Worm (Caenorhabditis elegans): ENCODE data around the gene lido-10.
"Not testable (repeated sequence)": the region's sequence is repeated elsewhere in the genome, so short reads cannot be mapped to it uniquely, and the experiment has no call there.

Gene lido-10

DNA sequence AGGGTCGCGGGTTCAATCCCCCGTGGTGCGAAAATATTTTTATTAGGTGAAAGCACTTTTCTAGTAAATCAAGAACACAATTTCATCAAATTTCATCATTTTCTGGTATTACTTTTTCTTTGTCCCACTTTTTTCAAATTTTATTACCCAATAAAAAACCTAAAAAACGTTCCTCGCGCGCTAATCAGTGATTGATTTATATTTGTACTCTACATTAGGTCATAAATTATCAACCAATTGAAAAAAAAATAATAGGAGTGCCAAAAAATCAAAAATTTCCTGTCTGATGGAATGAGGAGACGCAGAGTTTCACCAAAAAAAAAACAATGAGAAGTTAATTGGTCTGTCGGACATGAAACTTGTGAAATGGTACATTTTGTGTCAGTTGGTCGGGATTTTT lies 22.3 kb downstream of the lido-10 start (continued):
- TF ChIP-seq php-3 (GFP tag; IDR thresholded peaks at IDR 0.05), result peak; percentile 83
- TF ChIP-seq pha-4 (GFP tag; IDR thresholded peaks at IDR 0.05), result no peak
- no peak for TF ChIP-seq pha-4 (tag; optimal IDR thresholded peaks at IDR 0.05)
- no peak for TF ChIP-seq ztf-11 (tag; optimal IDR thresholded peaks at IDR 0.05)
- no peak for TF ChIP-seq daf-8 (GFP tag; IDR thresholded peaks at IDR 0.05)

DNA sequence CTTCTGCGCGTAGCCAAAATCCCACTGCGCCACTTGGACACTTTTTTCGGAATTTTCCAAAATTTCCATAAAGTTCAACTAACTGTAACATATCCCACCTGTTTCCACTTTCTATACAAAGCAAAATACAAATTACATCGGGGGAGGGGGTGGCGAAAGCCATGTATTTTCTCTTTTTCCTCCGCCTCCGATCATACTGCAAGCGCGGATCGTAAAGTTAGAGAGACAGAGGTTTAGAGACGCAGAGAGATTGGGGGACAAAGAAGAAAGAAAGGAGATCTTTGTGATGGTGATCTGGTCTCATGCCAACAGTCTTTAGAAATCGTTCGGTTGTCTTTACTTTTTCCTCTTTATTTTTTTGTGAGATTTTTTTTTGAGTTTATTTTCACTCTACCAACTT lies 26.0 kb downstream of the lido-10 start:
- TF ChIP-seq nhr-28 (tag; optimal IDR thresholded peaks at IDR 0.05), result peak; percentile 2
- peak; percentile 4 for TF ChIP-seq hlh-11 (tag; optimal IDR thresholded peaks at IDR 0.05)
- peak; percentile 37 for TF ChIP-seq aha-1 (tag)
- no peak for TF ChIP-seq daf-16 (GFP tag; optimal IDR thresholded peaks at IDR 0.05)
- TF ChIP-seq daf-16 (tag; optimal IDR thresholded peaks at IDR 0.05), result no peak
- TF ChIP-seq madf-5 (GFP tag; IDR thresholded peaks at IDR 0.05), result no peak
- TF ChIP-seq hlh-30 (tag; optimal IDR thresholded peaks at IDR 0.05; ENCODE audit: insufficient read depth), result peak; percentile 2

DNA sequence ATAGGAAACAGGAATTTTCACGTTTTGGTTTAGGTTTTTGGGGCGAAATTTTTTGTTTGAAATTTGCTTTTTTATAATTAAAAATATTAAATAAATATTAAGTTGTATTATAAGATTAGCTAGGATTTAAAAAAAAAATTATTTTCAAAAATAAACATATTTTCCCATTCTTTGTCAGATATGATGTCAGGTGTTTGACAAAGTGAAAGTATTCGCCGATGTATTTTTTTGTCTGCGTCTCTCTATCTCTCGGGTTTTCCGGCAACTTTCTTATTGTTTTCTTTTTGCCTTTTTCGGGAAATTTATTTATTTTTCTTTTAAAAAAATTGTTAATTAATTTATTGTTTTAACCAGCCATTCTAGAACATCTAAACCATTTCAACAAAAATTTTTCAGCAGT lies 28.1 kb downstream of the lido-10 start:
- no peak for TF ChIP-seq mxl-3 (GFP tag; optimal IDR thresholded peaks at IDR 0.05)
- TF ChIP-seq zip-11 (GFP tag; IDR thresholded peaks at IDR 0.05), result no peak

DNA sequence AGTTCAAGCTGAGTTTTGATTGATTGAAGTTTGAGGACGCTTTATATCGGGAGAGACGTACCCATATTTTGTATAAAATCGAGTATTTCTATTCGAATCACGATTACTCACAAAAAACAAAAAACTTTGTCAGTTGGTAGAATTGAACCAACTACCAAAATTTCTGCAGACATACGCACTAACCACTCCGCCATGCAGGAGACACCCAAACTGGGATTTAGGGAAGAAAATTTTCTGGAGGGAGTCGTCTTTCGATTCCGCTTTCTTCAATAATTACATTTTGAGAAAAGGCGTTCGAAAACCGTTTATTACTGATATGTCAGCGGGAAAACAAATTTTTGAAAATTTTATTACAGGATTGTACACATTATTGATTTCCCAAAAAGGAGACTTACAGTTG lies 29.0 kb downstream of the lido-10 start:
- 0 out of 2 replicates have a peak, but pooled peaks have one; percentile 10 for TF ChIP-seq vab-7 (GFP tag; IDR thresholded peaks at IDR 0.05)
- TF ChIP-seq dmd-8 (GFP tag; IDR thresholded peaks at IDR 0.05), result 0 out of 2 replicates have a peak, but pooled peaks have one; percentile 59
- peak; percentile 47 for TF ChIP-seq lin-38 (GFP tag; IDR thresholded peaks at IDR 0.05)
- TF ChIP-seq pha-4 (GFP tag; IDR thresholded peaks at IDR 0.05), result peak; percentile 45; the same call in 1 of the 2 replicates
- not testable (repeated sequence) for TF ChIP-seq pha-4 (tag; optimal IDR thresholded peaks at IDR 0.05)
- 0 out of 2 replicates have a peak, but pooled peaks have one; percentile 17 for TF ChIP-seq F26F4.8 (GFP tag; conservative IDR thresholded peaks at IDR 0.05)
- 0 out of 2 replicates have a peak, but pooled peaks have one; percentile 33 for TF ChIP-seq tra-1 (GFP tag; IDR thresholded peaks at IDR 0.05)

DNA sequence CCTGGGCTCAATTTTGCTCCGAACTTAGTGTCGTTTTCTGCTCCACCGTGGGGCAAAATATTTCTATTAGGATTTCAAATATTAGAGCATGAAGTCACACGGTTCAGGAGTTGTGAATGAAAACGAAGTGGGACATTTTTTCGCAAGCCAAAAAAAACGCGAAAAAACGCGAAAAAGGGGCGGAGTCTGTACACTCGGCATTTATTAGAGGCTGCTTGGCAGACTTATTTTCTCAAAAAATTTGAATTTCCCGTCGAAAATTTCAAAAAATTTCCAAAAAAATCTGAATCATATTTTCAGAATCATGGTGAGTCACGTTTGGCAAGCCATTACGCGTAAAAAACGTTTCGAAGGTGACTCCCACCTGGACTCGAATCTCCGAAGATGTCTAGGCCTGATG lies 30.2 kb downstream of the lido-10 start, which contains the start of gene B0454.6:
Gene B0454.6 (plus strand): TSS at position 301 of the 400 bp plus-strand sequence.
- TF ChIP-seq unc-39 (tag; optimal IDR thresholded peaks at IDR 0.05); Y48G9A.11 (GFP tag; IDR thresholded peaks at IDR 0.05); snpc-1.2 (GFP tag; IDR thresholded peaks at IDR 0.05): not testable (repeated sequence)

DNA sequence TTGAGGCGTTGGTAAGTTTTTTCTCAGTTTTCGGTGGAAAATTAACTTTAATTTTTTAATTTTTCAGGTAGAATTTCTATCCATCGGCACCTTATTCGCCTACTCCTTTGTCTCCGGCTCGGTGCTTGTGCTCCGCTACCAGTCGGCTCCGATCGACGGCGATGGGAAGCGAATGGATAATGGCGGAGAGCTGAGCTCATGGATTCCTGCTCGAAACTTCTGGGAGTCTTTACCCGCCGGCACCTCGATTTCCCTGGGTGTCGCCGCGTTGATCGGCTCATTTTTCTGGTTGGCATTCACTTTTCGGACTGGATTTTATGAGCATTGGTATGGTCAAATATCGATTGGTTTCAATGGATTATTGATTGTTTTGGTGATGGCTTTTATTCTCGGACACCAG lies 32.6 kb downstream of the lido-10 start:
- TF ChIP-seq set-16 (GFP tag; IDR thresholded peaks at IDR 0.05) (peak; percentile 75), duxl-1 (tag; optimal IDR thresholded peaks at IDR 0.05; ENCODE audit: poor library complexity) (no peak), ceh-28 (tag; optimal IDR thresholded peaks at IDR 0.05) (peak; percentile 55)

DNA sequence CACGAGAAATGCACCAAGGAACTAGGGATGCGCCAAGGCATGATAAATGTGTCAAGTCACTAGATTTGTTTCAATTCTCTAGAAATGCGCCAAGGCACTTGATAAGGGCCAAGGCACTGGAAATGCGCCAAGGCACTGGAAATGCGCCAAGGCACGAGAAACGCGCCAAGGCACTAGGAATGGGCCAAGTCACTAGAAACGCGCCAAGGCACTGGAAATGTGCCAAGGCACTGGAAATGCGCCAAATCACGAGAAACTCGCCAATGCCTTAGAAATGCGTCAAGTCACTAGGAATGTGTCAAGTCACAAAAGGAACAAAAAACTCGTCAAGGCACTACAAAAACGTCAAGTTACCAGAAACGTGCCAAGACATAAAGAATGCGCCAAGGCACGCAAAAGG lies 34.0 kb downstream of the lido-10 start:
- TF ChIP-seq ZK337.2 (GFP tag; IDR thresholded peaks at IDR 0.05) (0 out of 2 replicates have a peak, but pooled peaks have one; percentile 10), lin-38 (GFP tag; IDR thresholded peaks at IDR 0.05) (peak; percentile 45), ceh-20 (GFP tag; IDR thresholded peaks at IDR 0.05) (peak; percentile 23; the same call in 1 of the 2 replicates), pha-4 (GFP tag; IDR thresholded peaks at IDR 0.05) (no peak), pha-4 (tag; optimal IDR thresholded peaks at IDR 0.05) (no peak), daf-12 (tag; optimal IDR thresholded peaks at IDR 0.05) (no peak), tra-1 (GFP tag; IDR thresholded peaks at IDR 0.05) (0 out of 2 replicates have a peak, but pooled peaks have one; percentile 16), aha-1 (tag) (peak; percentile 81), nhr-237 (tag; optimal IDR thresholded peaks at IDR 0.05) (no peak), gei-8 (GFP tag; optimal IDR thresholded peaks at IDR 0.05) (no peak)
